Worm (Caenorhabditis elegans) whole organism, mixed stage, embryonic: ENCODE data around the gene exos-8.

ENCODE experiments used
- M03D4.4 ChIP-seq: sonication (generic microtip); optimal IDR thresholded peaks from 2 replicates; lab custom pipeline; 2017; ENCODE audit warnings: mild to moderate bottlenecking, missing genetic modification characterization, missing compliant biosample characterization
- blmp-1 ChIP-seq: fragments of 150-350 bp; optimal IDR thresholded peaks from 2 replicates; lab custom pipeline; 2014; ENCODE audit warnings: missing biosample characterization, missing genetic modification characterization
- lin-13 ChIP-seq: fragments of 150-350 bp; optimal IDR thresholded peaks from 2 replicates; lab custom pipeline; 2014; ENCODE audit warnings: missing biosample characterization, missing genetic modification characterization
- mls-2 ChIP-seq: sonication (generic microtip); optimal IDR thresholded peaks from 2 replicates; lab custom pipeline; 2016; ENCODE audit warnings: mild to moderate bottlenecking, missing genetic modification characterization, moderate library complexity, missing compliant biosample characterization
- nhr-237 ChIP-seq: fragments of 150-350 bp; optimal IDR thresholded peaks from 2 replicates; lab custom pipeline; 2014; ENCODE audit warnings: missing biosample characterization, missing genetic modification characterization
- nhr-76 ChIP-seq: sonication (generic microtip); optimal IDR thresholded peaks from 2 replicates; lab custom pipeline; 2017; ENCODE audit warnings: missing biosample characterization, missing genetic modification characterization
- unc-39 ChIP-seq: fragments of 150-350 bp; optimal IDR thresholded peaks from 2 replicates; lab custom pipeline; 2014; ENCODE audit warnings: missing biosample characterization, missing genetic modification characterization

- TF ChIP-seq blmp-1 (tag; lab: Kevin White, UChicago) (no peak), nhr-237 (no peak), mls-2 (tag; lab: Kevin White, UChicago) (no peak), lin-13 (tag; lab: Kevin White, UChicago) (no peak), nhr-76 (tag; lab: Kevin White, UChicago) (no peak), unc-39 (no peak), M03D4.4 (tag; lab: Kevin White, UChicago) (no peak)
These were observed 4.9 kb upstream of the exos-8 start, which contains the start of gene T14B4.1 for ce11 chrII:6736604-6737003.
